Worm (Caenorhabditis elegans): ENCODE data around the gene ZK180.8.

- TF ChIP-seq ama-1 (optimal IDR thresholded peaks at IDR 0.05) (no peak), ceh-36 (tag; optimal IDR thresholded peaks at IDR 0.05) (no peak)
These were observed 29.0 kb downstream of the ZK180.8 start, which contains the start of gene M01H9.4 for ce11 chrIV:4482531-4482930.

All from whole organism, early embryonic.